Worm (Caenorhabditis elegans): ENCODE data around the gene kup-1.

The kup-1 gene

ce11 chrV:12053598-12053997 lies 12.9 kb upstream of the kup-1 start, which contains the start of gene F10C2.7:
TSS of gene F10C2.7 (plus strand) at chrV:12053898.
- TF ChIP-seq akir-1 (GFP tag; optimal IDR thresholded peaks at IDR 0.05): no peak
- no peak for TF ChIP-seq K12H6.12 (tag; optimal IDR thresholded peaks at IDR 0.05)
- TF ChIP-seq F49E8.2 (tag; optimal IDR thresholded peaks at IDR 0.05; ENCODE audit: insufficient read depth): no peak
- TF ChIP-seq tbx-9 (tag; optimal IDR thresholded peaks at IDR 0.05; ENCODE audit: borderline replicate concordance): no peak
- no peak for TF ChIP-seq aptf-3 (GFP tag; IDR thresholded peaks at IDR 0.05)
- no peak for TF ChIP-seq hmg-1.2 (GFP tag; IDR thresholded peaks at IDR 0.05)
- no peak for TF ChIP-seq F57A8.1 (GFP tag; optimal IDR thresholded peaks at IDR 0.05)
- no peak for TF ChIP-seq Y53F4B.3 (GFP tag; IDR thresholded peaks at IDR 0.05)
- no peak for TF ChIP-seq ceh-79 (tag; optimal IDR thresholded peaks at IDR 0.05)
- no peak for TF ChIP-seq pbrm-1 (GFP tag; IDR thresholded peaks at IDR 0.05)
- TF ChIP-seq F55B11.4 (tag; optimal IDR thresholded peaks at IDR 0.05; ENCODE audit: borderline replicate concordance, insufficient read depth): no peak
- no peak for TF ChIP-seq hlh-26 (GFP tag; conservative IDR thresholded peaks at IDR 0.05)
- TF ChIP-seq unc-130 (GFP tag; optimal IDR thresholded peaks at IDR 0.05): no peak
- no peak for TF ChIP-seq egrh-3 (GFP tag; IDR thresholded peaks at IDR 0.05)
- TF ChIP-seq xnd-1 (tag; optimal IDR thresholded peaks at IDR 0.05): no peak
- no peak for TF ChIP-seq nhr-27 (tag; optimal IDR thresholded peaks at IDR 0.05)
- TF ChIP-seq fkh-3 (tag; optimal IDR thresholded peaks at IDR 0.05): no peak
- TF ChIP-seq tbp1 (GFP tag; optimal IDR thresholded peaks at IDR 0.05): no peak

- TF ChIP-seq mxl-1 (tag; optimal IDR thresholded peaks at IDR 0.05): no peak
- no peak for TF ChIP-seq F33H1.4 (GFP tag; IDR thresholded peaks at IDR 0.05)
- no peak for TF ChIP-seq athp-1 (tag; optimal IDR thresholded peaks at IDR 0.05)
- no peak for TF ChIP-seq lsl-1 (GFP tag; optimal IDR thresholded peaks at IDR 0.05)
- TF ChIP-seq ceh-58 (GFP tag; IDR thresholded peaks at IDR 0.05): no peak
These were observed 7.8 kb upstream of the kup-1 start, which contains the start of gene dars-2 for ce11 chrV:12048445-12048844. TSS of gene dars-2 (plus strand) at chrV:12048745.

DNA sequence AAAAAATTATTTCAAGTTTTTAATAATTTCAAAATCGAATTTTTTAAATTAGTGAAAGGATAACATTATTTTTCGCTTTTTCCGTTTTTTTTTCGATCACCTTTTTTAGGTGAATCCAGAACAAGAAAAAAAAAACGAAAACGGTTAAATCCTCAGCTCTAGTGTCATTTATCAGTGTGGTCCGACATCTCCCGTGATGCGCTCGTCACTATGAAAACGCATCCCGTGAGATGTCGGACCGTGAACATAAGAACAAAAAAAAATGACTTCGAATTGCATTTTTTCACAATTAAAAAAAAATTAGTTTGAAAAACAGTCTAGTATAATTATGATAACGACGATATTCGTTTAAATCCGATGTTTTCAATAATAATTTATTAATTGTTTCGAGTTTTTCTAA lies 7.1 kb upstream of the kup-1 start:
- TF ChIP-seq dpl-1 (GFP tag; optimal IDR thresholded peaks at IDR 0.05) (no peak), snpc-1.1 (tag; optimal IDR thresholded peaks at IDR 0.05; ENCODE audit: insufficient read depth) (peak; percentile 88), snpc-4 (GFP tag; optimal IDR thresholded peaks at IDR 0.05) (peak; percentile 78), snpc-4 (tag; optimal IDR thresholded peaks at IDR 0.05) (peak in 3 of 4 experiments; percentile 54 to 77 (median 69))

- TF ChIP-seq hmg-20 (GFP tag; IDR thresholded peaks at IDR 0.05): no peak
- no peak for TF ChIP-seq die-1 (tag; optimal IDR thresholded peaks at IDR 0.05)
- TF ChIP-seq F23B12.7 (tag; optimal IDR thresholded peaks at IDR 0.05; ENCODE audit: insufficient read depth): no peak
- no peak for TF ChIP-seq ZK185.1 (tag; optimal IDR thresholded peaks at IDR 0.05; ENCODE audit: poor library complexity, severe bottlenecking)
- TF ChIP-seq ztf-28 (GFP tag; IDR thresholded peaks at IDR 0.05): no peak
- no peak for TF ChIP-seq nhr-179 (tag; optimal IDR thresholded peaks at IDR 0.05)
- no peak for TF ChIP-seq F55B11.4 (tag; optimal IDR thresholded peaks at IDR 0.05; ENCODE audit: borderline replicate concordance, insufficient read depth)
- no peak for TF ChIP-seq ceh-40 (GFP tag; IDR thresholded peaks at IDR 0.05)
- no peak for TF ChIP-seq ztf-6 (GFP tag; IDR thresholded peaks at IDR 0.05)
- no peak for TF ChIP-seq T07F8.4 (tag; optimal IDR thresholded peaks at IDR 0.05)
- no peak for TF ChIP-seq tbx-9 (tag; optimal IDR thresholded peaks at IDR 0.05; ENCODE audit: borderline replicate concordance)
These were observed 4.5 kb upstream of the kup-1 start, which contains the start of gene F10C2.5 for ce11 chrV:12045132-12045531. TSS of gene F10C2.5 (plus strand) at chrV:12045432.

Data from whole organism, young adult.